Fruit fly (Drosophila melanogaster) whole organism, prepupa: ENCODE measurements around the gene CG11694.
A peak's percentile ranks its signal among the peaks of the same experiment; 100 is the strongest.

ENCODE experiments used
- CG10631 ChIP-seq: fragments of 200-800 bp; sonication (Bioruptor generic); optimal IDR thresholded peaks from 2 replicates; lab custom pipeline; 2016; ENCODE audit warnings: missing biosample characterization, missing genetic modification characterization
- CG10669 ChIP-seq: fragments of 200-800 bp; sonication (Bioruptor generic); optimal IDR thresholded peaks from 3 replicates; lab custom pipeline; 2018; ENCODE audit warnings: missing biosample characterization, mild to moderate bottlenecking, missing genetic modification characterization, moderate library complexity
- CG11294 ChIP-seq: fragments of 200-800 bp; sonication (Bioruptor generic); IDR thresholded peaks from 2 replicates; pipeline ENCODE4 v1.3.6; 2022; ENCODE audit warnings: missing biosample characterization, missing genetic modification characterization
- CG15336 ChIP-seq: fragments of 200-800 bp; sonication (Bioruptor generic); IDR thresholded peaks from 2 replicates; pipeline ENCODE4 v1.3.6; 2022; ENCODE audit warnings: missing biosample characterization, missing genetic modification characterization
- CG1621 ChIP-seq: fragments of 200-800 bp; sonication (Bioruptor generic); optimal IDR thresholded peaks from 3 replicates; lab custom pipeline; 2018; ENCODE audit warnings: missing biosample characterization, mild to moderate bottlenecking, missing genetic modification characterization
- CG16779 ChIP-seq: fragments of 200-800 bp; sonication (Bioruptor generic); optimal IDR thresholded peaks from 3 replicates; lab custom pipeline; 2017; ENCODE audit warnings: missing biosample characterization, mild to moderate bottlenecking, missing genetic modification characterization
- CG3032 ChIP-seq: fragments of 200-800 bp; optimal IDR thresholded peaks from 2 replicates; lab custom pipeline; 2019; ENCODE audit warnings: missing biosample characterization, mild to moderate bottlenecking, missing genetic modification characterization, moderate library complexity
- CG31627 ChIP-seq: fragments of 200-800 bp; sonication (Bioruptor generic); optimal IDR thresholded peaks from 3 replicates; lab custom pipeline; 2016; ENCODE audit warnings: missing biosample characterization, missing genetic modification characterization
- CG32006 ChIP-seq: fragments of 200-800 bp; sonication (Bioruptor generic); optimal IDR thresholded peaks from 3 replicates; lab custom pipeline; 2017; ENCODE audit warnings: missing biosample characterization, mild to moderate bottlenecking, missing genetic modification characterization
- CG34406 ChIP-seq: fragments of 200-800 bp; sonication (Bioruptor generic); optimal IDR thresholded peaks from 3 replicates; lab custom pipeline; 2016; ENCODE audit warnings: missing biosample characterization, missing genetic modification characterization
- CG3919 ChIP-seq: fragments of 200-800 bp; sonication (Bioruptor generic); optimal IDR thresholded peaks from 3 replicates; lab custom pipeline; 2016; ENCODE audit warnings: missing biosample characterization, missing genetic modification characterization
- CG4318 ChIP-seq: fragments of 200-800 bp; sonication (Bioruptor generic); optimal IDR thresholded peaks from 3 replicates; lab custom pipeline; 2017; ENCODE audit warnings: missing biosample characterization, mild to moderate bottlenecking, missing genetic modification characterization
- CG6163 ChIP-seq: fragments of 200-800 bp; sonication (Bioruptor generic); IDR thresholded peaks from 3 replicates; pipeline ENCODE4 v1.3.6; 2022; ENCODE audit warnings: missing biosample characterization, missing genetic modification characterization
- CG6276 ChIP-seq: fragments of 200-800 bp; sonication (Bioruptor generic); optimal IDR thresholded peaks from 2 replicates; lab custom pipeline; 2017; ENCODE audit warnings: missing biosample characterization, mild to moderate bottlenecking, missing genetic modification characterization
- CG6792 ChIP-seq: fragments of 200-800 bp; sonication (Bioruptor generic); optimal IDR thresholded peaks from 3 replicates; lab custom pipeline; 2016; ENCODE audit warnings: missing biosample characterization, missing genetic modification characterization
- CG7368 ChIP-seq: fragments of 200-800 bp; sonication (Bioruptor generic); optimal IDR thresholded peaks from 3 replicates; lab custom pipeline; 2016; ENCODE audit warnings: missing biosample characterization, missing genetic modification characterization
- CG8319 ChIP-seq: fragments of 200-800 bp; sonication (Bioruptor generic); optimal IDR thresholded peaks from 3 replicates; lab custom pipeline; 2016; ENCODE audit warnings: missing biosample characterization, missing genetic modification characterization
- CG9139 ChIP-seq: fragments of 200-800 bp; sonication (Bioruptor generic); optimal IDR thresholded peaks from 3 replicates; lab custom pipeline; 2017; ENCODE audit warnings: missing biosample characterization, mild to moderate bottlenecking, missing genetic modification characterization
- Eip75B ChIP-seq: fragments of 200-800 bp; sonication (Bioruptor generic); optimal IDR thresholded peaks from 3 replicates; lab custom pipeline; 2016; ENCODE audit warnings: missing biosample characterization, missing genetic modification characterization
- Eip78C ChIP-seq: fragments of 200-800 bp; sonication (Bioruptor generic); peaks from one replicate; lab custom pipeline; 2016; ENCODE audit warnings: missing biosample characterization, missing genetic modification characterization
- Eip93F ChIP-seq: fragments of 200-800 bp; sonication (Bioruptor generic); optimal IDR thresholded peaks from 2 replicates; lab custom pipeline; 2016; ENCODE audit warnings: missing biosample characterization, mild to moderate bottlenecking, missing genetic modification characterization
- Ets21C ChIP-seq: fragments of 200-800 bp; sonication (Bioruptor generic); optimal IDR thresholded peaks from 3 replicates; lab custom pipeline; 2016; ENCODE audit warnings: missing biosample characterization, missing genetic modification characterization
- Ets96B ChIP-seq: fragments of 200-800 bp; optimal IDR thresholded peaks from 2 replicates; lab custom pipeline; 2019; ENCODE audit warnings: missing biosample characterization, mild to moderate bottlenecking, missing genetic modification characterization, moderate library complexity
- Gug ChIP-seq: fragments of 200-800 bp; sonication (Bioruptor generic); IDR thresholded peaks from 2 replicates; pipeline ENCODE4 v1.3.6; 2022; ENCODE audit warnings: missing biosample characterization, missing genetic modification characterization
- Hr39 ChIP-seq: fragments of 200-800 bp; sonication (Bioruptor generic); optimal IDR thresholded peaks from 2 replicates; lab custom pipeline; 2016; ENCODE audit warnings: missing biosample characterization, missing genetic modification characterization
- Hr4 ChIP-seq: fragments of 200-800 bp; sonication (Bioruptor generic); optimal IDR thresholded peaks from 3 replicates; lab custom pipeline; 2016; ENCODE audit warnings: missing biosample characterization, missing genetic modification characterization
- Lpt ChIP-seq: fragments of 200-800 bp; sonication (Bioruptor generic); optimal IDR thresholded peaks from 3 replicates; lab custom pipeline; 2016; ENCODE audit warnings: missing biosample characterization, missing genetic modification characterization
- Met ChIP-seq: fragments of 200-800 bp; sonication (Bioruptor generic); optimal IDR thresholded peaks from 3 replicates; lab custom pipeline; 2016; ENCODE audit warnings: missing biosample characterization, missing genetic modification characterization
- Smox ChIP-seq: fragments of 200-800 bp; sonication (Bioruptor generic); optimal IDR thresholded peaks from 3 replicates; lab custom pipeline; 2016; ENCODE audit warnings: missing biosample characterization, missing genetic modification characterization
- Sox102F ChIP-seq: fragments of 200-800 bp; sonication (Bioruptor generic); optimal IDR thresholded peaks from 2 replicates; lab custom pipeline; 2016; ENCODE audit warnings: missing biosample characterization, mild to moderate bottlenecking, missing genetic modification characterization
- Sox15 ChIP-seq: fragments of 200-800 bp; sonication (Bioruptor generic); optimal IDR thresholded peaks from 3 replicates; lab custom pipeline; 2016; ENCODE audit warnings: missing biosample characterization, missing genetic modification characterization
- acj6 ChIP-seq: fragments of 200-800 bp; sonication (Bioruptor generic); optimal IDR thresholded peaks from 3 replicates; lab custom pipeline; 2016; ENCODE audit warnings: missing biosample characterization, missing genetic modification characterization
- cyc ChIP-seq: fragments of 200-800 bp; sonication (Bioruptor generic); optimal IDR thresholded peaks from 3 replicates; lab custom pipeline; 2016; ENCODE audit warnings: missing biosample characterization, missing genetic modification characterization
- dac ChIP-seq: fragments of 200-800 bp; sonication (Bioruptor generic); optimal IDR thresholded peaks from 2 replicates; lab custom pipeline; 2017; ENCODE audit warnings: missing biosample characterization, mild to moderate bottlenecking, missing genetic modification characterization
- eg ChIP-seq: fragments of 200-800 bp; sonication (Bioruptor generic); IDR thresholded peaks from 3 replicates; pipeline ENCODE4 v1.3.6; 2022; ENCODE audit warnings: missing biosample characterization, missing genetic modification characterization
- esn ChIP-seq: fragments of 200-800 bp; sonication (Bioruptor generic); optimal IDR thresholded peaks from 2 replicates; lab custom pipeline; 2016; ENCODE audit warnings: missing biosample characterization, mild to moderate bottlenecking, missing genetic modification characterization, moderate library complexity
- fd59A ChIP-seq: fragments of 200-800 bp; sonication (Bioruptor generic); optimal IDR thresholded peaks from 2 replicates; lab custom pipeline; 2017; ENCODE audit warnings: missing biosample characterization, mild to moderate bottlenecking, missing genetic modification characterization, missing genetic modification reagents
- fkh ChIP-seq: fragments of 200-800 bp; sonication (Bioruptor generic); optimal IDR thresholded peaks from 3 replicates; lab custom pipeline; 2017; ENCODE audit warnings: missing biosample characterization, mild to moderate bottlenecking, missing genetic modification characterization, moderate library complexity
- lz ChIP-seq: fragments of 200-800 bp; sonication (Bioruptor generic); optimal IDR thresholded peaks from 3 replicates; lab custom pipeline; 2016; ENCODE audit warnings: missing biosample characterization, missing genetic modification characterization
- net ChIP-seq: fragments of 200-800 bp; sonication (Bioruptor generic); optimal IDR thresholded peaks from 3 replicates; lab custom pipeline; 2016; ENCODE audit warnings: missing biosample characterization, missing genetic modification characterization
- spab ChIP-seq: fragments of 200-800 bp; sonication (Bioruptor generic); optimal IDR thresholded peaks from 2 replicates; lab custom pipeline; 2017; ENCODE audit warnings: missing biosample characterization, mild to moderate bottlenecking, missing genetic modification characterization, missing genetic modification reagents
- ss ChIP-seq, 2 experiments: fragments of 200-800 bp; sonication (Bioruptor generic); optimal IDR thresholded peaks; 2 replicates in 1 of 2; 3 replicates in 1 of 2; lab custom pipeline; 2017 to 2018; ENCODE audit warnings: mild to moderate bottlenecking in 2 of 2, missing biosample characterization in 2 of 2, missing genetic modification characterization in 2 of 2, moderate library complexity in 1 of 2
- svp ChIP-seq: fragments of 200-800 bp; sonication (Bioruptor generic); peaks from one replicate; lab custom pipeline; 2016; ENCODE audit warnings: missing biosample characterization, missing genetic modification characterization
- topi ChIP-seq: fragments of 200-800 bp; sonication (Bioruptor generic); optimal IDR thresholded peaks from 3 replicates; lab custom pipeline; 2016; ENCODE audit warnings: missing biosample characterization, missing genetic modification characterization
- vri ChIP-seq: fragments of 200-800 bp; sonication (Bioruptor generic); optimal IDR thresholded peaks from 3 replicates; lab custom pipeline; 2016; ENCODE audit warnings: missing biosample characterization, mild to moderate bottlenecking, missing genetic modification characterization

CG11694 gene

dm6 chr3R:8275031-8275430 lies 36.9 kb downstream of the CG11694 start:
- no peak for TF ChIP-seq svp (GFP tag; lab: Kevin White, UChicago)
- TF ChIP-seq Eip93F (GFP tag; lab: Kevin White, UChicago), result no peak
- TF ChIP-seq spab, result no peak
- TF ChIP-seq Eip75B (GFP tag; lab: Kevin White, UChicago), result no peak
- no peak for TF ChIP-seq Hr39 (GFP tag; lab: Kevin White, UChicago)
- TF ChIP-seq CG34406 (GFP tag; lab: Kevin White, UChicago), result no peak
- TF ChIP-seq CG8319 (GFP tag; lab: Kevin White, UChicago), result no peak
- TF ChIP-seq CG9139, result no peak

- no peak for TF ChIP-seq CG3032
- TF ChIP-seq CG1621 (tag; lab: Kevin White, UChicago), result no peak
- no peak for TF ChIP-seq CG11294 (GFP tag; lab: Robert Waterston, UW)
- peak; percentile 65 for TF ChIP-seq lz (GFP tag; lab: Kevin White, UChicago)
- TF ChIP-seq CG6792, result peak; percentile 31
- TF ChIP-seq fkh (GFP tag; lab: Kevin White, UChicago), result no peak
- no peak for TF ChIP-seq Ets96B (tag; lab: Kevin White, UChicago)
- TF ChIP-seq CG10631 (GFP tag; lab: Kevin White, UChicago), result no peak
- no peak for TF ChIP-seq acj6 (GFP tag; lab: Kevin White, UChicago)
- no peak for TF ChIP-seq Sox15 (GFP tag; lab: Kevin White, UChicago)
- TF ChIP-seq Sox102F, result peak; percentile 75
- peak; percentile 72 for TF ChIP-seq esn (GFP tag; lab: Kevin White, UChicago)
- TF ChIP-seq fd59A (GFP tag; lab: Kevin White, UChicago), result no peak
- no peak for TF ChIP-seq vri
- TF ChIP-seq Ets21C (GFP tag; lab: Kevin White, UChicago), result peak; percentile 62
- peak; percentile 70 for TF ChIP-seq topi (GFP tag; lab: Kevin White, UChicago)
- peak; percentile 69 for TF ChIP-seq Hr39 (GFP tag; lab: Kevin White, UChicago)
- peak; percentile 64 for TF ChIP-seq CG31627
- TF ChIP-seq CG10669 (GFP tag; lab: Kevin White, UChicago), result no peak
- TF ChIP-seq CG8319 (GFP tag; lab: Kevin White, UChicago), result no peak
- no peak for TF ChIP-seq CG32006 (GFP tag; lab: Kevin White, UChicago)
- TF ChIP-seq CG6163, result no peak
- TF ChIP-seq dac (GFP tag; lab: Kevin White, UChicago), result no peak
- TF ChIP-seq Eip75B (GFP tag; lab: Kevin White, UChicago), result no peak
- no peak for TF ChIP-seq spab
- TF ChIP-seq CG16779 (tag; lab: Kevin White, UChicago), result no peak
- no peak for TF ChIP-seq CG6276 (GFP tag; lab: Kevin White, UChicago)
- peak; percentile 68 for TF ChIP-seq Met (GFP tag; lab: Kevin White, UChicago)
- peak; percentile 74 for TF ChIP-seq cyc
- no peak for TF ChIP-seq eg (GFP tag; lab: Robert Waterston, UW)
- TF ChIP-seq CG4318 (GFP tag; lab: Kevin White, UChicago), result no peak
- no peak for TF ChIP-seq net (GFP tag; lab: Kevin White, UChicago)
- TF ChIP-seq Gug, result no peak
- no peak for TF ChIP-seq ss (GFP tag; optimal IDR thresholded peaks at IDR 0.05; lab: Kevin White, UChicago)
- TF ChIP-seq CG7368 (GFP tag; lab: Kevin White, UChicago), result no peak
- TF ChIP-seq Eip78C (GFP tag; lab: Kevin White, UChicago), result no peak
- TF ChIP-seq Hr4 (GFP tag; lab: Kevin White, UChicago), result no peak
- TF ChIP-seq svp (GFP tag; lab: Kevin White, UChicago), result peak; percentile 100
- TF ChIP-seq CG34406 (GFP tag; lab: Kevin White, UChicago), result peak; percentile 42
- no peak for TF ChIP-seq Lpt
- TF ChIP-seq CG15336, result no peak
- TF ChIP-seq CG3919 (GFP tag; lab: Kevin White, UChicago), result no peak
- TF ChIP-seq CG9139, result no peak
- peak; percentile 73 for TF ChIP-seq Smox (GFP tag; lab: Kevin White, UChicago)
Observed at dm6 chr3R:8272573-8273165, 39.3 kb downstream of the CG11694 start.
